ENCODE assay signal across 4 fruit fly cellular contexts in genomic region chrX:12743296-12743695, dm6.
TF ChIP-seq lines count a peak whose summit lies in the region.

No protein-coding gene starts in this region.

- no peak for TF ChIP-seq CTCF in whole organism, embryonic (GFP tag; optimal IDR thresholded peaks at IDR 0.05; lab: Kevin White, UChicago)

TF ChIP-seq in whole organism, adult, 20 proteins besides CTCF, POLR2A, EP300 and RAD21:
- TF ChIP-seq CG14711 (tag; optimal IDR thresholded peaks at IDR 0.05; lab: Kevin White, UChicago) = no peak
- TF ChIP-seq tj (GFP tag; optimal IDR thresholded peaks at IDR 0.05; lab: Kevin White, UChicago) = peak; percentile 38
- no peak for TF ChIP-seq Clk (GFP tag; optimal IDR thresholded peaks at IDR 0.05; lab: Kevin White, UChicago)
- TF ChIP-seq cnc (optimal IDR thresholded peaks at IDR 0.05; lab: Kevin White, UChicago) = no peak
- no peak for TF ChIP-seq CG12768 (GFP tag; optimal IDR thresholded peaks at IDR 0.05; lab: Kevin White, UChicago)

TF ChIP-seq in whole organism, embryonic, 481 proteins besides CTCF, POLR2A, EP300 and RAD21:
- TF ChIP-seq crol (GFP tag; IDR thresholded peaks at IDR 0.05; lab: Robert Waterston, UW) (peak; percentile 62), nom (GFP tag; optimal IDR thresholded peaks at IDR 0.05; lab: Kevin White, UChicago) (peak; percentile 3), Drgx (GFP tag; IDR thresholded peaks at IDR 0.05; lab: Robert Waterston, UW) (peak; percentile 69), pan (optimal IDR thresholded peaks at IDR 0.05; lab: Kevin White, UChicago) (no peak), pan (GFP tag; optimal IDR thresholded peaks at IDR 0.05 in 1 of 2, IDR thresholded peaks at IDR 0.05 in 1 of 2) (no peak), CG18262 (tag; optimal IDR thresholded peaks at IDR 0.05; lab: Kevin White, UChicago) (no peak), C15 (GFP tag; IDR thresholded peaks at IDR 0.05; lab: Robert Waterston, UW) (no peak), CG16779 (GFP tag; IDR thresholded peaks at IDR 0.05; lab: Robert Waterston, UW) (no peak)

TF ChIP-seq in whole organism, prepupa, 60 proteins besides CTCF, POLR2A, EP300 and RAD21:
- TF ChIP-seq Sox14 (GFP tag; optimal IDR thresholded peaks at IDR 0.05; lab: Kevin White, UChicago) (no peak), Sox102F (GFP tag; optimal IDR thresholded peaks at IDR 0.05; lab: Kevin White, UChicago) (no peak), fd85E (GFP tag; optimal IDR thresholded peaks at IDR 0.05; lab: Kevin White, UChicago) (no peak), ss (GFP tag; optimal IDR thresholded peaks at IDR 0.05; lab: Kevin White, UChicago) (peak in 1 of 2 experiments; percentile 18), CG3032 (tag; optimal IDR thresholded peaks at IDR 0.05; lab: Kevin White, UChicago) (no peak), CG8632 (GFP tag; optimal IDR thresholded peaks at IDR 0.05; lab: Kevin White, UChicago) (no peak), CG34406 (GFP tag; optimal IDR thresholded peaks at IDR 0.05; lab: Kevin White, UChicago) (no peak), CG15336 (GFP tag; IDR thresholded peaks at IDR 0.05; lab: Robert Waterston, UW) (peak; percentile 28), CG6854 (GFP tag; optimal IDR thresholded peaks at IDR 0.05; lab: Kevin White, UChicago) (no peak), achi (GFP tag; optimal IDR thresholded peaks at IDR 0.05; lab: Kevin White, UChicago) (no peak), fd59A (GFP tag; optimal IDR thresholded peaks at IDR 0.05; lab: Kevin White, UChicago) (no peak), eg (GFP tag; IDR thresholded peaks at IDR 0.05; lab: Robert Waterston, UW) (peak; percentile 88), Gug (GFP tag; IDR thresholded peaks at IDR 0.05; lab: Robert Waterston, UW) (0 out of 2 replicates have a peak, but pooled peaks have one; percentile 24), CG11294 (GFP tag; IDR thresholded peaks at IDR 0.05; lab: Robert Waterston, UW) (no peak), spab (GFP tag; optimal IDR thresholded peaks at IDR 0.05; lab: Kevin White, UChicago) (no peak), CG9139 (GFP tag; optimal IDR thresholded peaks at IDR 0.05; lab: Kevin White, UChicago) (no peak), CG6163 (GFP tag; IDR thresholded peaks at IDR 0.05; lab: Robert Waterston, UW) (peak; percentile 73), CG8119 (GFP tag; IDR thresholded peaks at IDR 0.05; lab: Robert Waterston, UW) (peak; percentile 56; the same call in 2 of the 3 replicates), CG31627 (GFP tag; optimal IDR thresholded peaks at IDR 0.05; lab: Kevin White, UChicago) (no peak), CG8319 (GFP tag; optimal IDR thresholded peaks at IDR 0.05; lab: Kevin White, UChicago) (no peak), lz (GFP tag; optimal IDR thresholded peaks at IDR 0.05; lab: Kevin White, UChicago) (no peak), CG10669 (GFP tag; optimal IDR thresholded peaks at IDR 0.05; lab: Kevin White, UChicago) (no peak), fkh (GFP tag; optimal IDR thresholded peaks at IDR 0.05; lab: Kevin White, UChicago) (no peak), CG10631 (GFP tag; optimal IDR thresholded peaks at IDR 0.05; lab: Kevin White, UChicago) (no peak), CG16779 (tag; optimal IDR thresholded peaks at IDR 0.05; lab: Kevin White, UChicago) (no peak), Hr39 (GFP tag; optimal IDR thresholded peaks at IDR 0.05; lab: Kevin White, UChicago) (no peak), CG6808 (GFP tag; optimal IDR thresholded peaks at IDR 0.05; lab: Kevin White, UChicago) (no peak), Smox (GFP tag; optimal IDR thresholded peaks at IDR 0.05; lab: Kevin White, UChicago) (no peak)

TF ChIP-seq in whole organism, pupa, 21 proteins besides CTCF, POLR2A, EP300 and RAD21:
- peak; percentile 60 for TF ChIP-seq Ets98B (GFP tag; IDR thresholded peaks at IDR 0.05; lab: Robert Waterston, UW)
- peak; percentile 27; the same call in 1 of the 3 replicates for TF ChIP-seq fd96Ca (GFP tag; IDR thresholded peaks at IDR 0.05; lab: Robert Waterston, UW)
- TF ChIP-seq CG12605 (GFP tag; IDR thresholded peaks at IDR 0.05; lab: Robert Waterston, UW) = peak; percentile 70
- TF ChIP-seq Snoo (tag; optimal IDR thresholded peaks at IDR 0.05; lab: Kevin White, UChicago) = no peak
- TF ChIP-seq CG14655 (GFP tag; optimal IDR thresholded peaks at IDR 0.05; lab: Kevin White, UChicago) = peak; percentile 35
- TF ChIP-seq rn (GFP tag; IDR thresholded peaks at IDR 0.05; lab: Robert Waterston, UW) = peak; percentile 68; the same call in 1 of the 2 replicates
- TF ChIP-seq CG32121 (GFP tag; IDR thresholded peaks at IDR 0.05; lab: Robert Waterston, UW) = peak; percentile 66
- no peak for TF ChIP-seq CG17806 (tag; optimal IDR thresholded peaks at IDR 0.05; lab: Kevin White, UChicago)
- peak; percentile 74; the same call in 2 of the 3 replicates for TF ChIP-seq CG4496 (GFP tag; IDR thresholded peaks at IDR 0.05; lab: Robert Waterston, UW)
